Worm (Caenorhabditis elegans) whole organism, L4/young adult: ENCODE measurements around the gene dars-1.

ENCODE experiments used
- W03F9.2 ChIP-seq: fragments of 150-350 bp; optimal IDR thresholded peaks from 2 replicates; lab custom pipeline; 2014; ENCODE audit warnings: missing biosample characterization, missing genetic modification characterization
- dao-5 ChIP-seq: sonication (generic microtip); optimal IDR thresholded peaks from 2 replicates; lab custom pipeline; 2016; ENCODE audit warnings: missing genotype, missing genetic modification characterization, moderate library complexity, missing compliant biosample characterization
- him-1 ChIP-seq: sonication (generic microtip); optimal IDR thresholded peaks from 2 replicates; lab custom pipeline; 2016; ENCODE audit warnings: missing genotype, missing genetic modification reagents, missing genetic modification characterization, missing compliant biosample characterization

ce11 chrIII:9526851-9527250 lies 35.8 kb upstream of the dars-1 start, which contains the start of gene ZK1098.6:
- no peak for TF ChIP-seq him-1 (tag; lab: Kevin White, UChicago)
- TF ChIP-seq dao-5 (tag; lab: Kevin White, UChicago) = no peak
- no peak for TF ChIP-seq W03F9.2 (tag; lab: Kevin White, UChicago)
